Worm (Caenorhabditis elegans) whole organism, midembryonic: Measurements from ENCODE around the gene K08D8.2.

Experiments used
- cog-1 ChIP-seq: sonication (generic microtip); optimal IDR thresholded peaks from 2 replicates; lab custom pipeline; 2016; ENCODE audit warnings: missing genetic modification characterization, missing compliant biosample characterization
- flt-1 ChIP-seq: fragments of 200-800 bp; sonication (Bioruptor generic); IDR thresholded peaks from 2 replicates; pipeline ENCODE4 v1.3.6; 2022; ENCODE audit warnings: missing genetic modification characterization, missing compliant biosample characterization
- klf-2 ChIP-seq: fragments of 200-800 bp; sonication (Bioruptor generic); conservative IDR thresholded peaks from 2 replicates; pipeline ENCODE4 v1.3.6; 2022; ENCODE audit warnings: missing genetic modification reagents, missing genetic modification characterization, missing compliant biosample characterization
- tab-1 ChIP-seq: fragments of 200-800 bp; sonication (Bioruptor generic); IDR thresholded peaks from 2 replicates; pipeline ENCODE4 v1.3.6; 2022; ENCODE audit warnings: missing genetic modification characterization, missing compliant biosample characterization
- ztf-29 ChIP-seq: fragments of 200-800 bp; sonication (Bioruptor generic); IDR thresholded peaks from 2 replicates; pipeline ENCODE4 v1.3.6; 2022; ENCODE audit warnings: missing genetic modification reagents, missing genetic modification characterization, missing compliant biosample characterization

- TF ChIP-seq cog-1 (no peak), klf-2 (no peak), tab-1 (GFP tag; lab: Robert Waterston, UW) (no peak), flt-1 (GFP tag; lab: Robert Waterston, UW) (no peak), ztf-29 (GFP tag; lab: Robert Waterston, UW) (no peak)
Observed at ce11 chrIV:12900267-12900666, 2.6 kb upstream of the K08D8.2 start, which contains the start of gene K08D8.10.
